Fruit fly (Drosophila melanogaster) whole organism, embryonic: Measurements from ENCODE around the gene RpS28b.

Source experiments
- BEAF-32 ChIP-seq: fragments of 200-800 bp; sonication (Bioruptor generic); optimal IDR thresholded peaks from 3 replicates; lab custom pipeline; 2017; ENCODE audit warnings: missing biosample characterization, missing genetic modification characterization, mild to moderate bottlenecking, moderate library complexity, missing genetic modification reagents
- CG14710 ChIP-seq: fragments of 200-800 bp; sonication (Bioruptor generic); optimal IDR thresholded peaks from 3 replicates; lab custom pipeline; 2019; ENCODE audit warnings: missing biosample characterization, mild to moderate bottlenecking, missing genetic modification characterization, moderate library complexity
- CG15269 ChIP-seq: fragments of 200-800 bp; sonication (Bioruptor generic); optimal IDR thresholded peaks from 2 replicates; lab custom pipeline; 2018; ENCODE audit warnings: missing biosample characterization, mild to moderate bottlenecking, missing genetic modification characterization, moderate library complexity
- CG16813 ChIP-seq: fragments of 200-800 bp; sonication (Bioruptor generic); IDR thresholded peaks from 3 replicates; pipeline ENCODE4 v1.3.6; 2022; ENCODE audit warnings: missing biosample characterization, missing genetic modification characterization; ENCODE audit not compliant: partially characterized antibody
- CG16863 ChIP-seq: fragments of 200-800 bp; sonication (Bioruptor generic); optimal IDR thresholded peaks from 3 replicates; lab custom pipeline; 2016; ENCODE audit warnings: missing biosample characterization, missing genetic modification characterization
- CG18011 ChIP-seq: fragments of 200-800 bp; sonication (Bioruptor generic); optimal IDR thresholded peaks from 2 replicates; lab custom pipeline; 2017; ENCODE audit warnings: missing biosample characterization, missing genetic modification characterization, mild to moderate bottlenecking, moderate library complexity, missing genotype
- CG18599 ChIP-seq: fragments of 200-800 bp; sonication (Bioruptor generic); optimal IDR thresholded peaks from 3 replicates; lab custom pipeline; 2017; ENCODE audit warnings: missing biosample characterization, missing genetic modification characterization, mild to moderate bottlenecking, moderate library complexity, missing genetic modification reagents
- CG30020 ChIP-seq: fragments of 200-800 bp; optimal IDR thresholded peaks from 2 replicates; lab custom pipeline; 2019; ENCODE audit warnings: missing biosample characterization, mild to moderate bottlenecking, missing genetic modification characterization, moderate library complexity
- CG31441 ChIP-seq: fragments of 200-800 bp; sonication (Bioruptor generic); IDR thresholded peaks from 2 replicates; pipeline ENCODE4 v1.3.6; 2022; ENCODE audit warnings: missing biosample characterization, missing genetic modification characterization
- CG34376 ChIP-seq: fragments of 200-800 bp; sonication (Bioruptor generic); optimal IDR thresholded peaks from 2 replicates; lab custom pipeline; 2018; ENCODE audit warnings: missing biosample characterization, mild to moderate bottlenecking, missing genetic modification characterization
- CG3847 ChIP-seq: fragments of 200-800 bp; sonication (Bioruptor generic); IDR thresholded peaks from 2 replicates; pipeline ENCODE4 v1.3.6; 2022; ENCODE audit warnings: missing biosample characterization, missing genetic modification characterization
- CG5245 ChIP-seq: fragments of 200-800 bp; sonication (Bioruptor generic); optimal IDR thresholded peaks from 3 replicates; lab custom pipeline; 2016; ENCODE audit warnings: missing biosample characterization, missing genetic modification characterization
- CG7372 ChIP-seq: fragments of 200-800 bp; sonication (Bioruptor generic); IDR thresholded peaks from 2 replicates; pipeline ENCODE4 v1.3.6; 2022; ENCODE audit warnings: missing biosample characterization, missing genetic modification characterization
- CG7745 ChIP-seq: fragments of 200-800 bp; sonication (Bioruptor generic); optimal IDR thresholded peaks from 2 replicates; lab custom pipeline; 2018; ENCODE audit warnings: missing biosample characterization, mild to moderate bottlenecking, missing genetic modification characterization, moderate library complexity
- CG9817 ChIP-seq: fragments of 200-800 bp; sonication (Bioruptor generic); optimal IDR thresholded peaks from 2 replicates; lab custom pipeline; 2018; ENCODE audit warnings: missing biosample characterization, mild to moderate bottlenecking, missing genetic modification characterization, moderate library complexity
- D ChIP-seq, 2 experiments: fragments of 200-800 bp in 1 of 2; fragments of >200 bp in 1 of 2; sonication (Bioruptor generic) in 1 of 2; optimal IDR thresholded peaks; 2 replicates in 1 of 2; 3 replicates in 1 of 2; lab custom pipeline; 2017; ENCODE audit warnings: mild to moderate bottlenecking in 1 of 2, missing biosample characterization in 1 of 2, missing genetic modification characterization in 1 of 2, missing genetic modification reagents in 1 of 2
- Deaf1 ChIP-seq: fragments of 200-800 bp; optimal IDR thresholded peaks from 3 replicates; lab custom pipeline; 2019; ENCODE audit warnings: missing biosample characterization, mild to moderate bottlenecking, missing genetic modification characterization, moderate library complexity
- Drgx ChIP-seq: fragments of 200-800 bp; sonication (Bioruptor generic); IDR thresholded peaks from 2 replicates; pipeline ENCODE4 v1.3.6; 2022; ENCODE audit warnings: missing biosample characterization, missing genetic modification characterization
- Fer1 ChIP-seq: fragments of 200-800 bp; sonication (Bioruptor generic); optimal IDR thresholded peaks from 2 replicates; lab custom pipeline; 2017; ENCODE audit warnings: missing biosample characterization, mild to moderate bottlenecking, missing genetic modification characterization
- Fer2 ChIP-seq: fragments of 200-800 bp; sonication (Bioruptor generic); optimal IDR thresholded peaks from 2 replicates; lab custom pipeline; 2018; ENCODE audit warnings: missing biosample characterization, mild to moderate bottlenecking, missing genetic modification characterization, moderate library complexity
- Fer3 ChIP-seq: fragments of 200-800 bp; sonication (Bioruptor generic); optimal IDR thresholded peaks from 2 replicates; lab custom pipeline; 2018; ENCODE audit warnings: missing biosample characterization, mild to moderate bottlenecking, missing genetic modification characterization, moderate library complexity
- HLH4C ChIP-seq: fragments of 200-800 bp; sonication (Bioruptor generic); IDR thresholded peaks from 3 replicates; pipeline ENCODE4 v1.3.6; 2022; ENCODE audit warnings: missing biosample characterization, missing genetic modification characterization; ENCODE audit not compliant: partially characterized antibody
- Hey ChIP-seq: fragments of 200-800 bp; sonication (Bioruptor generic); optimal IDR thresholded peaks from 3 replicates; lab custom pipeline; 2018; ENCODE audit warnings: missing biosample characterization, mild to moderate bottlenecking, missing genetic modification characterization
- Hr78 ChIP-seq, 2 experiments: fragments of 200-800 bp in 1 of 2; fragments of >200 bp in 1 of 2; sonication (Bioruptor generic) in 1 of 2; optimal IDR thresholded peaks; 2 replicates each; lab custom pipeline; 2017 to 2019; ENCODE audit warnings: missing biosample characterization in 2 of 2, missing genetic modification characterization in 2 of 2, mild to moderate bottlenecking in 1 of 2, moderate library complexity in 1 of 2
- MBD-R2 ChIP-seq: fragments of 200-800 bp; sonication (Bioruptor generic); IDR thresholded peaks from 2 replicates; pipeline ENCODE4 v1.3.6; 2022; ENCODE audit warnings: missing biosample characterization, missing genetic modification characterization
- MESR4 ChIP-seq: fragments of 200-800 bp; sonication (Bioruptor generic); optimal IDR thresholded peaks from 2 replicates; lab custom pipeline; 2018; ENCODE audit warnings: missing biosample characterization, mild to moderate bottlenecking, missing genetic modification characterization, moderate library complexity
- NK7.1 ChIP-seq: fragments of 200-800 bp; sonication (Bioruptor generic); optimal IDR thresholded peaks from 3 replicates; lab custom pipeline; 2016; ENCODE audit warnings: missing biosample characterization, missing genetic modification characterization
- Oli ChIP-seq: fragments of 200-800 bp; sonication (Bioruptor generic); optimal IDR thresholded peaks from 2 replicates; lab custom pipeline; 2018; ENCODE audit warnings: missing biosample characterization, mild to moderate bottlenecking, missing genetic modification characterization, moderate library complexity
- Poxn ChIP-seq: fragments of 200-800 bp; sonication (Bioruptor generic); IDR thresholded peaks from 2 replicates; pipeline ENCODE4 v1.3.6; 2022; ENCODE audit warnings: missing biosample characterization, missing genetic modification characterization
- bcd ChIP-seq: fragments of 200-800 bp; sonication (Bioruptor generic); optimal IDR thresholded peaks from 2 replicates; lab custom pipeline; 2017; ENCODE audit warnings: missing biosample characterization, mild to moderate bottlenecking, missing genetic modification characterization
- bigmax ChIP-seq: fragments of 200-800 bp; sonication (Bioruptor generic); optimal IDR thresholded peaks from 2 replicates; lab custom pipeline; 2018; ENCODE audit warnings: missing biosample characterization, mild to moderate bottlenecking, missing genetic modification characterization
- cad ChIP-seq: fragments of >200 bp; optimal IDR thresholded peaks from 2 replicates; lab custom pipeline; 2017; ENCODE audit warnings: missing biosample characterization, missing genetic modification characterization
- croc ChIP-seq: fragments of 200-800 bp; sonication (Bioruptor generic); conservative IDR thresholded peaks from 3 replicates; pipeline ENCODE4 v1.3.6; 2022; ENCODE audit warnings: missing biosample characterization, missing genetic modification characterization
- danr ChIP-seq: fragments of 200-800 bp; sonication (Bioruptor generic); IDR thresholded peaks from 2 replicates; pipeline ENCODE4 v1.3.6; 2022; ENCODE audit warnings: missing biosample characterization, missing genetic modification characterization
- dysf ChIP-seq: fragments of 200-800 bp; sonication (Bioruptor generic); IDR thresholded peaks from 3 replicates; pipeline ENCODE4 v1.3.6; 2022; ENCODE audit warnings: missing biosample characterization, missing genetic modification characterization
- eve ChIP-seq, 2 experiments: fragments of >200 bp; optimal IDR thresholded peaks; 2 replicates each; lab custom pipeline; 2017; ENCODE audit warnings: missing biosample characterization in 2 of 2, missing genetic modification characterization in 2 of 2
- gcm ChIP-seq: fragments of 200-800 bp; sonication (Bioruptor generic); optimal IDR thresholded peaks from 2 replicates; lab custom pipeline; 2019; ENCODE audit warnings: missing biosample characterization, mild to moderate bottlenecking, missing genetic modification characterization, moderate library complexity
- insv ChIP-seq, 2 experiments: fragments of 200-800 bp; sonication (Bioruptor generic); optimal IDR thresholded peaks; 3 replicates each; lab custom pipeline; 2016 to 2018; ENCODE audit warnings: missing biosample characterization in 2 of 2, missing genetic modification characterization in 2 of 2
- inv ChIP-seq: fragments of 200-800 bp; sonication (Bioruptor generic); IDR thresholded peaks from 2 replicates; pipeline ENCODE4 v1.3.6; 2022; ENCODE audit warnings: missing biosample characterization, missing genetic modification characterization; ENCODE audit not compliant: partially characterized antibody
- lmd ChIP-seq: fragments of 200-800 bp; sonication (Bioruptor generic); IDR thresholded peaks from 2 replicates; pipeline ENCODE4 v1.3.6; 2022; ENCODE audit warnings: missing biosample characterization, missing genetic modification characterization
- mld ChIP-seq: fragments of 200-800 bp; sonication (Bioruptor generic); IDR thresholded peaks from 3 replicates; pipeline ENCODE4 v1.3.6; 2022; ENCODE audit warnings: missing biosample characterization, missing genetic modification characterization; ENCODE audit not compliant: partially characterized antibody
- nerfin-1 ChIP-seq: fragments of 200-800 bp; sonication (Bioruptor generic); optimal IDR thresholded peaks from 3 replicates; lab custom pipeline; 2019; ENCODE audit warnings: missing biosample characterization, mild to moderate bottlenecking, missing genetic modification characterization, moderate library complexity
- pros ChIP-seq: fragments of 200-800 bp; sonication (Bioruptor generic); optimal IDR thresholded peaks from 3 replicates; lab custom pipeline; 2019; ENCODE audit warnings: missing biosample characterization, mild to moderate bottlenecking, missing genetic modification characterization, moderate library complexity
- pzg ChIP-seq: fragments of 200-800 bp; sonication (Bioruptor generic); optimal IDR thresholded peaks from 3 replicates; lab custom pipeline; 2018; ENCODE audit warnings: missing biosample characterization, mild to moderate bottlenecking, missing genetic modification characterization, moderate library complexity
- ranshi ChIP-seq: fragments of 200-800 bp; sonication (Bioruptor generic); IDR thresholded peaks from 2 replicates; pipeline ENCODE4 v1.3.6; 2022; ENCODE audit warnings: missing biosample characterization, missing genetic modification characterization
- salm ChIP-seq: fragments of 200-800 bp; sonication (Bioruptor generic); optimal IDR thresholded peaks from 2 replicates; lab custom pipeline; 2018; ENCODE audit warnings: missing biosample characterization, mild to moderate bottlenecking, missing genetic modification characterization
- sqz ChIP-seq: fragments of 200-800 bp; sonication (Bioruptor generic); optimal IDR thresholded peaks from 3 replicates; lab custom pipeline; 2018; ENCODE audit warnings: missing biosample characterization, mild to moderate bottlenecking, missing genetic modification characterization
- sug ChIP-seq: fragments of 200-800 bp; optimal IDR thresholded peaks from 2 replicates; lab custom pipeline; 2019; ENCODE audit warnings: missing biosample characterization, mild to moderate bottlenecking, missing genetic modification characterization, moderate library complexity
- vnd ChIP-seq: fragments of 200-800 bp; sonication (Bioruptor generic); IDR thresholded peaks from 3 replicates; pipeline ENCODE4 v1.3.6; 2022; ENCODE audit warnings: missing biosample characterization, missing genetic modification characterization; ENCODE audit not compliant: partially characterized antibody
- z ChIP-seq: fragments of 200-800 bp; sonication (Bioruptor generic); IDR thresholded peaks from 3 replicates; pipeline ENCODE4 v1.3.6; 2022; ENCODE audit warnings: missing biosample characterization, missing genetic modification characterization

The RpS28b gene

DNA sequence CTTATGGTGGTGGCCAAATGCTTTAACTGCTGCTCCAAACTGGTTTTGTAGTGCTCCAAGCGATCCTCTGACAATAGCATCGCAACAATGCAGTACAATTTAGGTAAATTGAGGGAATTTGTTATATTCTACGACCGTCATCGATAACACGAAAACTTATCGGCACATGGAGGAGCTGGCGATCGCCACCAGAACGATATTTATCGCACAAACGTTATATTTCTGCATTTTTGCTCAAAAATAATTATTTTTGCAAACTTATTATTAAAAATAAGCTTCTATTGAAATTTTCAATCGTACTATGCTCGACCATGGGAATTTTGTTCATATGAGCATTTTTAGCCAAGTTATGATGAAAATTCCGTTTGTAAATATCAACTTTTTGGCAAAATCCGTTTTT, 2.0 kb downstream of the RpS28b start, which contains the start of gene CG15317 (continued):
- TF ChIP-seq CG9817 (tag; lab: Kevin White, UChicago), result no peak
- TF ChIP-seq mld (GFP tag; lab: Robert Waterston, UW), result 0 out of 3 replicates have a peak, but pooled peaks have one; percentile 59
- peak; percentile 27 for TF ChIP-seq pzg (GFP tag; lab: Kevin White, UChicago)
- TF ChIP-seq Oli (tag; lab: Kevin White, UChicago), result no peak
- no peak for TF ChIP-seq CG14710 (tag; lab: Kevin White, UChicago)
- TF ChIP-seq D (optimal IDR thresholded peaks at IDR 0.05; lab: Kevin White, UChicago), result no peak
- TF ChIP-seq D (GFP tag; optimal IDR thresholded peaks at IDR 0.05; lab: Kevin White, UChicago), result no peak
- no peak for TF ChIP-seq NK7.1 (GFP tag; lab: Kevin White, UChicago)
- no peak for TF ChIP-seq CG16863
- TF ChIP-seq CG18599, result no peak
- no peak for TF ChIP-seq CG15269 (tag; lab: Kevin White, UChicago)
- TF ChIP-seq dysf (GFP tag; lab: Robert Waterston, UW), result no peak
- no peak for TF ChIP-seq sug
- no peak for TF ChIP-seq Fer2 (tag; lab: Kevin White, UChicago)
- no peak for TF ChIP-seq eve (GFP tag; optimal IDR thresholded peaks at IDR 0.05; lab: Kevin White, UChicago)
- no peak for TF ChIP-seq gcm (GFP tag; lab: Kevin White, UChicago)
- TF ChIP-seq CG31441 (GFP tag; lab: Robert Waterston, UW), result no peak
- TF ChIP-seq inv (GFP tag; lab: Robert Waterston, UW), result peak; percentile 74
- no peak for TF ChIP-seq CG18011 (GFP tag; lab: Kevin White, UChicago)
- peak; percentile 78 for TF ChIP-seq CG16813 (GFP tag; lab: Robert Waterston, UW)
- peak; percentile 40 for TF ChIP-seq MESR4 (GFP tag; lab: Kevin White, UChicago)
- TF ChIP-seq lmd (GFP tag; lab: Robert Waterston, UW), result no peak
- no peak for TF ChIP-seq ranshi (GFP tag; lab: Robert Waterston, UW)
- no peak for TF ChIP-seq pros (GFP tag; lab: Kevin White, UChicago)
- peak; percentile 67 for TF ChIP-seq vnd (GFP tag; lab: Robert Waterston, UW)
- TF ChIP-seq Deaf1 (tag; lab: Kevin White, UChicago), result no peak
- peak; percentile 82 for TF ChIP-seq HLH4C (GFP tag; lab: Robert Waterston, UW)
- no peak for TF ChIP-seq CG5245 (GFP tag; lab: Kevin White, UChicago)
- TF ChIP-seq Fer1 (GFP tag; lab: Kevin White, UChicago), result no peak
- no peak for TF ChIP-seq Fer3 (tag; lab: Kevin White, UChicago)
- TF ChIP-seq CG30020 (tag; lab: Kevin White, UChicago), result no peak
- TF ChIP-seq Poxn (GFP tag; lab: Robert Waterston, UW), result no peak
- no peak for TF ChIP-seq salm (tag; lab: Kevin White, UChicago)
- TF ChIP-seq bcd, result no peak
- peak; percentile 72 for TF ChIP-seq BEAF-32
- no peak for TF ChIP-seq z (GFP tag; lab: Robert Waterston, UW)
- TF ChIP-seq sqz (GFP tag; lab: Kevin White, UChicago), result no peak
- TF ChIP-seq danr, result no peak
- no peak for TF ChIP-seq bigmax (GFP tag; lab: Kevin White, UChicago)
- no peak for TF ChIP-seq cad (GFP tag; lab: Kevin White, UChicago)
- TF ChIP-seq Hey, result no peak
- no peak for TF ChIP-seq insv (GFP tag; optimal IDR thresholded peaks at IDR 0.05; lab: Kevin White, UChicago)
- 0 out of 2 replicates have a peak, but pooled peaks have one; percentile 9 for TF ChIP-seq CG3847 (GFP tag; lab: Robert Waterston, UW)
- TF ChIP-seq CG34376 (GFP tag; lab: Kevin White, UChicago), result no peak
- no peak for TF ChIP-seq nerfin-1
- no peak for TF ChIP-seq CG7745 (tag; lab: Kevin White, UChicago)
- TF ChIP-seq Hr78 (GFP tag; optimal IDR thresholded peaks at IDR 0.05; lab: Kevin White, UChicago), result no peak
- peak; percentile 64 for TF ChIP-seq MBD-R2 (GFP tag; lab: Robert Waterston, UW)
- TF ChIP-seq croc, result no peak
- no peak for TF ChIP-seq CG7372
- TF ChIP-seq Drgx, result no peak
